Worm (Caenorhabditis elegans) whole organism, L4 larva: ENCODE results near the gene mrps-18B.

Experiments
- D1046.2 ChIP-seq: fragments of 200-800 bp; sonication (Bioruptor generic); IDR thresholded peaks from 2 replicates; pipeline ENCODE4 v1.3.6; 2022; ENCODE audit warnings: missing genetic modification characterization, missing compliant biosample characterization
- F10B5.3 ChIP-seq: sonication (generic microtip); optimal IDR thresholded peaks from 2 replicates; lab custom pipeline; 2016; ENCODE audit warnings: mild to moderate bottlenecking, missing genetic modification characterization, missing compliant biosample characterization
- F26F4.8 ChIP-seq: fragments of 200-800 bp; sonication (Bioruptor generic); conservative IDR thresholded peaks from 2 replicates; pipeline ENCODE4 v1.3.6; 2022; ENCODE audit warnings: missing genetic modification characterization, missing compliant biosample characterization
- F37D6.2 ChIP-seq: sonication (generic microtip); optimal IDR thresholded peaks from 2 replicates; lab custom pipeline; 2016; ENCODE audit warnings: mild to moderate bottlenecking, missing genetic modification characterization, missing compliant biosample characterization
- F49E8.2 ChIP-seq: sonication (generic microtip); optimal IDR thresholded peaks from 2 replicates; lab custom pipeline; 2016; ENCODE audit warnings: missing compliant biosample characterization, mild to moderate bottlenecking, missing genetic modification characterization, borderline replicate concordance
- T20F7.1 ChIP-seq: fragments of 200-800 bp; sonication (Bioruptor generic); optimal IDR thresholded peaks from 2 replicates; lab custom pipeline; 2018; ENCODE audit warnings: mild to moderate bottlenecking, missing genetic modification characterization, missing compliant biosample characterization
- Y48G9A.11 ChIP-seq: fragments of 200-800 bp; sonication (Bioruptor generic); IDR thresholded peaks from 2 replicates; pipeline ENCODE4 v1.3.6; 2022; ENCODE audit warnings: missing genetic modification reagents, missing genetic modification characterization, missing compliant biosample characterization
- ZK546.5 ChIP-seq, 2 experiments: sonication (generic microtip); optimal IDR thresholded peaks; 2 replicates each; lab custom pipeline; 2017; ENCODE audit warnings: missing biosample characterization in 2 of 2, missing genetic modification characterization in 2 of 2
- aha-1 ChIP-seq: fragments of 150-350 bp; peaks from one replicate; lab custom pipeline; 2014; ENCODE audit warnings: missing biosample characterization, missing genetic modification characterization
- aly-2 ChIP-seq: sonication (generic microtip); optimal IDR thresholded peaks from 2 replicates; lab custom pipeline; 2018; ENCODE audit warnings: missing biosample characterization, missing genetic modification characterization
- ama-1 ChIP-seq: fragments of 150-350 bp; optimal IDR thresholded peaks from 2 replicates; lab custom pipeline; 2014; ENCODE audit warnings: inconsistent platforms, mixed read lengths
- attf-4 ChIP-seq: sonication (generic microtip); optimal IDR thresholded peaks from 3 replicates; lab custom pipeline; 2017; ENCODE audit warnings: missing biosample characterization, missing genetic modification characterization
- ceh-28 ChIP-seq: fragments of 150-350 bp; optimal IDR thresholded peaks from 2 replicates; lab custom pipeline; 2014; ENCODE audit warnings: missing biosample characterization, missing genetic modification reagents, missing genetic modification characterization
- ceh-44 ChIP-seq: fragments of 200-800 bp; sonication (Bioruptor generic); IDR thresholded peaks from 2 replicates; pipeline ENCODE4 v1.3.6; 2022; ENCODE audit warnings: missing genetic modification reagents, missing genetic modification characterization, missing compliant biosample characterization
- ceh-62 ChIP-seq: sonication (generic microtip); optimal IDR thresholded peaks from 2 replicates; lab custom pipeline; 2017; ENCODE audit warnings: missing biosample characterization, missing genetic modification characterization
- ces-1 ChIP-seq: fragments of 150-350 bp; sonication (generic microtip); optimal IDR thresholded peaks from 4 replicates; lab custom pipeline; 2014; ENCODE audit warnings: missing biosample characterization, missing genetic modification reagents, missing genetic modification characterization
- cey-2 ChIP-seq: sonication (generic microtip); optimal IDR thresholded peaks from 3 replicates; lab custom pipeline; 2017; ENCODE audit warnings: missing genetic modification characterization, mild to moderate bottlenecking, missing compliant biosample characterization, antibody characterized with exemption, borderline replicate concordance; ENCODE audit not compliant: insufficient read depth
- daf-12 ChIP-seq: fragments of 150-350 bp; optimal IDR thresholded peaks from 2 replicates; lab custom pipeline; 2014; ENCODE audit warnings: missing biosample characterization, missing genetic modification reagents, missing genetic modification characterization
- dmd-8 ChIP-seq: fragments of 200-800 bp; sonication (Bioruptor generic); IDR thresholded peaks from 2 replicates; pipeline ENCODE4 v1.3.6; 2022; ENCODE audit warnings: missing genetic modification characterization, missing compliant biosample characterization
- dmd-9 ChIP-seq: fragments of 200-800 bp; sonication (Bioruptor generic); IDR thresholded peaks from 2 replicates; pipeline ENCODE4 v1.3.6; 2022; ENCODE audit warnings: missing genetic modification reagents, missing genetic modification characterization, missing compliant biosample characterization
- dpl-1 ChIP-seq: fragments of 150-350 bp; optimal IDR thresholded peaks from 2 replicates; lab custom pipeline; 2014; ENCODE audit warnings: missing biosample characterization, missing genetic modification reagents, missing genetic modification characterization
- duxl-1 ChIP-seq: sonication (generic microtip); optimal IDR thresholded peaks from 2 replicates; lab custom pipeline; 2016; ENCODE audit warnings: mild to moderate bottlenecking, missing genetic modification characterization, moderate library complexity, missing compliant biosample characterization; ENCODE audit not compliant: poor library complexity
- egl-27 ChIP-seq: sonication (generic microtip); optimal IDR thresholded peaks from 3 replicates; lab custom pipeline; 2017; ENCODE audit warnings: missing biosample characterization, missing genetic modification reagents, missing genetic modification characterization
- hif-1 ChIP-seq, 2 experiments: sonication (generic microtip); optimal IDR thresholded peaks; 2 replicates each; lab custom pipeline; 2016 to 2017; ENCODE audit warnings: missing compliant biosample characterization in 2 of 2, missing genetic modification characterization in 2 of 2, missing genetic modification reagents in 2 of 2, missing genotype in 2 of 2, mild to moderate bottlenecking in 1 of 2
- hmg-1.1 ChIP-seq: fragments of 200-800 bp; sonication (Bioruptor generic); IDR thresholded peaks from 2 replicates; pipeline ENCODE4 v1.3.6; 2022; ENCODE audit warnings: missing genetic modification reagents, missing genetic modification characterization, missing compliant biosample characterization
- jun-1 ChIP-seq: fragments of 150-350 bp; optimal IDR thresholded peaks from 2 replicates; lab custom pipeline; 2014; ENCODE audit warnings: missing biosample characterization, missing genetic modification reagents, missing genetic modification characterization
- lin-1 ChIP-seq: fragments of 200-800 bp; sonication (Bioruptor generic); IDR thresholded peaks from 2 replicates; pipeline ENCODE4 v1.3.6; 2022; ENCODE audit warnings: missing genetic modification reagents, missing genetic modification characterization, missing compliant biosample characterization
- lin-13 ChIP-seq: fragments of 150-350 bp; optimal IDR thresholded peaks from 2 replicates; lab custom pipeline; 2014; ENCODE audit warnings: missing biosample characterization, missing genetic modification reagents, missing genetic modification characterization
- lin-15B ChIP-seq: fragments of 150-350 bp; sonication (generic microtip); optimal IDR thresholded peaks from 3 replicates; lab custom pipeline; 2014; ENCODE audit warnings: missing biosample characterization, missing genetic modification characterization
- lsy-2 ChIP-seq, 2 experiments: fragments of 150-350 bp in 1 of 2; sonication (generic microtip) in 1 of 2; optimal IDR thresholded peaks; 2 replicates each; lab custom pipeline; 2014 to 2017; ENCODE audit warnings: missing biosample characterization in 2 of 2, missing genetic modification characterization in 2 of 2
- madf-5 ChIP-seq, 2 experiments: fragments of 200-800 bp; sonication (Bioruptor generic); IDR thresholded peaks; 2 replicates each; pipeline ENCODE4 v1.3.6; 2022; ENCODE audit warnings: missing compliant biosample characterization in 2 of 2, missing genetic modification characterization in 2 of 2
- mdt-29 ChIP-seq: fragments of 200-800 bp; sonication (Bioruptor generic); IDR thresholded peaks from 2 replicates; pipeline ENCODE4 v1.3.6; 2022; ENCODE audit warnings: missing genetic modification reagents, missing genetic modification characterization, missing compliant biosample characterization
- mep-1 ChIP-seq: fragments of 150-350 bp; sonication (generic microtip); optimal IDR thresholded peaks from 3 replicates; lab custom pipeline; 2014; ENCODE audit warnings: missing biosample characterization, missing genetic modification characterization
- mes-2 ChIP-seq: sonication (generic microtip); optimal IDR thresholded peaks from 2 replicates; lab custom pipeline; 2016; ENCODE audit warnings: missing genotype, mild to moderate bottlenecking, missing genetic modification characterization, missing compliant biosample characterization; ENCODE audit not compliant: poor library complexity, severe bottlenecking
- mxl-2 ChIP-seq: fragments of 200-800 bp; sonication (Bioruptor generic); conservative IDR thresholded peaks from 2 replicates; pipeline ENCODE4 v1.3.6; 2022; ENCODE audit warnings: missing genetic modification reagents, missing genetic modification characterization, missing compliant biosample characterization
- mxl-3 ChIP-seq: fragments of 200-800 bp; sonication (Bioruptor generic); optimal IDR thresholded peaks from 2 replicates; lab custom pipeline; 2018; ENCODE audit warnings: mild to moderate bottlenecking, missing genetic modification characterization, missing compliant biosample characterization
- nhr-10 ChIP-seq: fragments of 150-350 bp; optimal IDR thresholded peaks from 2 replicates; lab custom pipeline; 2014; ENCODE audit warnings: missing biosample characterization, missing genetic modification characterization
- nhr-111 ChIP-seq: fragments of 200-800 bp; sonication (Bioruptor generic); optimal IDR thresholded peaks from 2 replicates; lab custom pipeline; 2018; ENCODE audit warnings: mild to moderate bottlenecking, missing genetic modification characterization, missing compliant biosample characterization
- nhr-28 ChIP-seq: fragments of 150-350 bp; optimal IDR thresholded peaks from 2 replicates; lab custom pipeline; 2014; ENCODE audit warnings: missing biosample characterization, missing genetic modification characterization
- nhr-42 ChIP-seq: fragments of 200-800 bp; sonication (Bioruptor generic); IDR thresholded peaks from 2 replicates; pipeline ENCODE4 v1.3.6; 2022; ENCODE audit warnings: missing genetic modification characterization, missing compliant biosample characterization
- nhr-77 ChIP-seq: fragments of 150-350 bp; optimal IDR thresholded peaks from 2 replicates; lab custom pipeline; 2014; ENCODE audit warnings: missing biosample characterization, missing genetic modification characterization
- php-3 ChIP-seq: fragments of 200-800 bp; sonication (Bioruptor generic); IDR thresholded peaks from 2 replicates; pipeline ENCODE4 v1.3.6; 2022; ENCODE audit warnings: missing genetic modification reagents, missing genetic modification characterization, missing compliant biosample characterization
- pqm-1 ChIP-seq: sonication (generic microtip); optimal IDR thresholded peaks from 2 replicates; lab custom pipeline; 2017; ENCODE audit warnings: missing biosample characterization, missing genetic modification characterization
- skn-1 ChIP-seq: fragments of 150-350 bp; optimal IDR thresholded peaks from 2 replicates; lab custom pipeline; 2014; ENCODE audit warnings: missing biosample characterization, missing genetic modification characterization
- spr-1 ChIP-seq: sonication (generic microtip); optimal IDR thresholded peaks from 2 replicates; lab custom pipeline; 2016; ENCODE audit warnings: mild to moderate bottlenecking, missing genetic modification characterization, missing compliant biosample characterization
- spr-3 ChIP-seq: fragments of 200-800 bp; sonication (Bioruptor generic); optimal IDR thresholded peaks from 2 replicates; lab custom pipeline; 2018; ENCODE audit warnings: mild to moderate bottlenecking, missing genetic modification characterization, missing compliant biosample characterization
- tag-97 ChIP-seq: fragments of 200-800 bp; sonication (Bioruptor generic); IDR thresholded peaks from 2 replicates; pipeline ENCODE4 v1.3.6; 2022; ENCODE audit warnings: missing genetic modification characterization, missing compliant biosample characterization
- unc-130 ChIP-seq: sonication (generic microtip); optimal IDR thresholded peaks from 2 replicates; lab custom pipeline; 2016; ENCODE audit warnings: missing genetic modification reagents, missing genetic modification characterization, missing compliant biosample characterization
- unc-39 ChIP-seq: sonication (generic microtip); optimal IDR thresholded peaks from 2 replicates; lab custom pipeline; 2017; ENCODE audit warnings: missing biosample characterization, missing genetic modification characterization
- vab-7 ChIP-seq: fragments of 200-800 bp; sonication (Bioruptor generic); IDR thresholded peaks from 2 replicates; pipeline ENCODE4 v1.3.6; 2022; ENCODE audit warnings: missing genetic modification reagents, missing genetic modification characterization, missing compliant biosample characterization
- zag-1 ChIP-seq: fragments of 150-350 bp; optimal IDR thresholded peaks from 2 replicates; lab custom pipeline; 2014; ENCODE audit warnings: missing biosample characterization, missing genetic modification characterization
- zfp-3 ChIP-seq: fragments of 200-800 bp; sonication (Bioruptor generic); conservative IDR thresholded peaks from 2 replicates; pipeline ENCODE4 v1.3.6; 2022; ENCODE audit warnings: missing genetic modification reagents, missing genetic modification characterization, missing compliant biosample characterization
- zip-2 ChIP-seq: fragments of 150-350 bp; optimal IDR thresholded peaks from 2 replicates; lab custom pipeline; 2014; ENCODE audit warnings: missing biosample characterization, missing genetic modification characterization

Gene mrps-18B

ce11 chrII:8484546-8484945 is 40.9 kb upstream of the mrps-18B start (continued):
- no peak for TF ChIP-seq madf-5 (GFP tag; IDR thresholded peaks at IDR 0.05; lab: Robert Waterston, UW)
- TF ChIP-seq mxl-2 (GFP tag; lab: Robert Waterston, UW): no peak
- no peak for TF ChIP-seq vab-7 (GFP tag; lab: Robert Waterston, UW)
- TF ChIP-seq hif-1 (tag; optimal IDR thresholded peaks at IDR 0.05; lab: Kevin White, UChicago): peak in 1 of 2 experiments; percentile 86
- TF ChIP-seq ama-1 (lab: Kevin White, UChicago): no peak
- peak in 1 of 2 experiments; percentile 51 for TF ChIP-seq lsy-2 (tag; optimal IDR thresholded peaks at IDR 0.05; lab: Kevin White, UChicago)
- TF ChIP-seq mes-2 (tag; lab: Kevin White, UChicago): peak; percentile 30
- TF ChIP-seq F49E8.2: no peak
- no peak for TF ChIP-seq spr-1 (tag; lab: Kevin White, UChicago)
- peak; percentile 58 for TF ChIP-seq mep-1 (tag; lab: Kevin White, UChicago)
- TF ChIP-seq ces-1 (GFP tag; lab: Kevin White, UChicago): no peak
- no peak for TF ChIP-seq attf-4 (tag; lab: Kevin White, UChicago)
- TF ChIP-seq zag-1 (tag; lab: Kevin White, UChicago): no peak
- TF ChIP-seq dmd-8 (GFP tag; lab: Robert Waterston, UW): no peak
- no peak for TF ChIP-seq lin-1
- TF ChIP-seq unc-130 (GFP tag; lab: Kevin White, UChicago): no peak
- no peak for TF ChIP-seq ZK546.5 (tag; optimal IDR thresholded peaks at IDR 0.05; lab: Kevin White, UChicago)
- TF ChIP-seq ceh-28 (tag; lab: Kevin White, UChicago): no peak
- peak; percentile 63; the same call in 1 of the 2 replicates for TF ChIP-seq php-3 (GFP tag; lab: Robert Waterston, UW)
- TF ChIP-seq lin-15B (tag; lab: Kevin White, UChicago): no peak
- TF ChIP-seq aly-2 (tag; lab: Kevin White, UChicago): no peak
- TF ChIP-seq cey-2: no peak
- no peak for TF ChIP-seq tag-97 (GFP tag; lab: Robert Waterston, UW)
- TF ChIP-seq ceh-44 (GFP tag; lab: Robert Waterston, UW): no peak
- no peak for TF ChIP-seq D1046.2
- TF ChIP-seq ceh-62: no peak
- no peak for TF ChIP-seq duxl-1 (tag; lab: Kevin White, UChicago)
- TF ChIP-seq nhr-42 (GFP tag; lab: Robert Waterston, UW): no peak
- no peak for TF ChIP-seq nhr-10 (tag; lab: Kevin White, UChicago)
- no peak for TF ChIP-seq F26F4.8 (GFP tag; lab: Robert Waterston, UW)
- TF ChIP-seq aha-1 (tag; lab: Kevin White, UChicago): peak; percentile 80
- no peak for TF ChIP-seq mdt-29 (GFP tag; lab: Robert Waterston, UW)
- no peak for TF ChIP-seq F10B5.3 (tag; lab: Kevin White, UChicago)
- peak; percentile 19 for TF ChIP-seq mxl-3 (GFP tag; lab: Kevin White, UChicago)
- TF ChIP-seq spr-3 (GFP tag; lab: Kevin White, UChicago): no peak
- no peak for TF ChIP-seq zfp-3 (GFP tag; lab: Robert Waterston, UW)
- TF ChIP-seq dpl-1 (GFP tag; lab: Kevin White, UChicago): no peak
- TF ChIP-seq daf-12 (tag; lab: Kevin White, UChicago): no peak
- no peak for TF ChIP-seq zip-2 (tag; lab: Kevin White, UChicago)
- TF ChIP-seq dmd-9 (GFP tag; lab: Robert Waterston, UW): no peak
- TF ChIP-seq F37D6.2 (tag; lab: Kevin White, UChicago): no peak
- no peak for TF ChIP-seq nhr-111 (GFP tag; lab: Kevin White, UChicago)
- no peak for TF ChIP-seq unc-39 (tag; lab: Kevin White, UChicago)
- no peak for TF ChIP-seq hmg-1.1 (GFP tag; lab: Robert Waterston, UW)
- peak; percentile 41 for TF ChIP-seq lin-13 (GFP tag; lab: Kevin White, UChicago)
- TF ChIP-seq Y48G9A.11 (GFP tag; lab: Robert Waterston, UW): no peak
- TF ChIP-seq egl-27 (tag; lab: Kevin White, UChicago): no peak
- no peak for TF ChIP-seq skn-1
- peak; percentile 56 for TF ChIP-seq pqm-1 (tag; lab: Kevin White, UChicago)
- TF ChIP-seq jun-1 (tag; lab: Kevin White, UChicago): no peak
- peak; percentile 100 for TF ChIP-seq nhr-28 (tag; lab: Kevin White, UChicago)
- no peak for TF ChIP-seq T20F7.1 (GFP tag; lab: Kevin White, UChicago)
- TF ChIP-seq nhr-77 (tag; lab: Kevin White, UChicago): peak; percentile 73
